Fruit fly (Drosophila melanogaster): ENCODE results near the gene Dpck.
A peak's percentile ranks its signal among the peaks of the same experiment; 100 is the strongest.

Gene Dpck

dm6 chr3R:7037250-7037802 lies 44.7 kb upstream of the Dpck start (continued):
- TF ChIP-seq Bgb (GFP tag; IDR thresholded peaks at IDR 0.05; ENCODE audit: partially characterized antibody) (0 out of 2 replicates have a peak, but pooled peaks have one; percentile 22), CG8478 (optimal IDR thresholded peaks at IDR 0.05) (peak; percentile 84), CG13624 (GFP tag; optimal IDR thresholded peaks at IDR 0.05) (no peak), salm (tag; optimal IDR thresholded peaks at IDR 0.05) (no peak), CG10959 (GFP tag; IDR thresholded peaks at IDR 0.05) (no peak), esg (GFP tag; conservative IDR thresholded peaks at IDR 0.05) (no peak), CG34376 (GFP tag; optimal IDR thresholded peaks at IDR 0.05) (no peak), corto (GFP tag; optimal IDR thresholded peaks at IDR 0.05) (no peak), Dek (tag; optimal IDR thresholded peaks at IDR 0.05) (no peak), nom (GFP tag; optimal IDR thresholded peaks at IDR 0.05) (peak; percentile 11), unc-4 (GFP tag; IDR thresholded peaks at IDR 0.05; ENCODE audit: partially characterized antibody) (no peak), B-H2 (GFP tag; optimal IDR thresholded peaks at IDR 0.05) (peak; percentile 34), HmgD (GFP tag; optimal IDR thresholded peaks at IDR 0.05) (peak; percentile 51), zfh2 (GFP tag; optimal IDR thresholded peaks at IDR 0.05) (no peak), Fer1 (GFP tag; optimal IDR thresholded peaks at IDR 0.05) (no peak), gce (GFP tag; IDR thresholded peaks at IDR 0.05) (0 out of 3 replicates have a peak, but pooled peaks have one; percentile 36), pros (GFP tag; optimal IDR thresholded peaks at IDR 0.05) (peak; percentile 97), CG12659 (GFP tag; optimal IDR thresholded peaks at IDR 0.05) (no peak), chif (GFP tag; optimal IDR thresholded peaks at IDR 0.05) (no peak), dimm (GFP tag; IDR thresholded peaks at IDR 0.05) (no peak), ERR (GFP tag; optimal IDR thresholded peaks at IDR 0.05) (no peak), Nf-YC (tag; optimal IDR thresholded peaks at IDR 0.05) (peak; percentile 95), da (GFP tag; optimal IDR thresholded peaks at IDR 0.05) (peak; percentile 53), E2f2 (GFP tag; IDR thresholded peaks at IDR 0.05) (no peak; the same call in 1 of the 2 replicates), so (GFP tag; IDR thresholded peaks at IDR 0.05) (no peak), org-1 (GFP tag; optimal IDR thresholded peaks at IDR 0.05) (no peak), ewg (GFP tag; optimal IDR thresholded peaks at IDR 0.05) (peak; percentile 98), dmrt11E (tag; optimal IDR thresholded peaks at IDR 0.05) (no peak), Lim3 (GFP tag; IDR thresholded peaks at IDR 0.05) (no peak), Dp (GFP tag; optimal IDR thresholded peaks at IDR 0.05) (no peak), cwo (GFP tag; optimal IDR thresholded peaks at IDR 0.05) (no peak), CG7271 (tag; optimal IDR thresholded peaks at IDR 0.05) (no peak), Dbx (GFP tag; IDR thresholded peaks at IDR 0.05) (no peak), gem (tag; optimal IDR thresholded peaks at IDR 0.05) (no peak), Dad (GFP tag; optimal IDR thresholded peaks at IDR 0.05) (no peak), CG15514 (GFP tag; optimal IDR thresholded peaks at IDR 0.05) (no peak), her (GFP tag; optimal IDR thresholded peaks at IDR 0.05) (no peak), row (GFP tag; IDR thresholded peaks at IDR 0.05) (no peak; the same call in 2 of the 3 replicates), CG42726 (GFP tag; IDR thresholded peaks at IDR 0.05; ENCODE audit: partially characterized antibody) (no peak), fd102C (GFP tag; optimal IDR thresholded peaks at IDR 0.05) (peak; percentile 57), ken (GFP tag; IDR thresholded peaks at IDR 0.05) (no peak), CG8388 (GFP tag; optimal IDR thresholded peaks at IDR 0.05) (no peak), mam (GFP tag; optimal IDR thresholded peaks at IDR 0.05) (peak; percentile 31), CG2889 (GFP tag; IDR thresholded peaks at IDR 0.05) (no peak), luna (GFP tag; optimal IDR thresholded peaks at IDR 0.05) (no peak), CG7839 (tag; optimal IDR thresholded peaks at IDR 0.05) (no peak), Trl (optimal IDR thresholded peaks at IDR 0.05) (peak; percentile 87 to 91), Trl (GFP tag; optimal IDR thresholded peaks at IDR 0.05) (peak; percentile 46), kni (GFP tag; optimal IDR thresholded peaks at IDR 0.05) (peak; percentile 91), CG32532 (GFP tag; IDR thresholded peaks at IDR 0.05) (no peak), emc (GFP tag; optimal IDR thresholded peaks at IDR 0.05) (no peak)

Data from whole organism, embryonic.